Worm (Caenorhabditis elegans) whole organism, mixed stage, embryonic: Measurements from ENCODE around the gene F21D5.6.
A peak's percentile ranks its signal among the peaks of the same experiment; 100 is the strongest.

Experiments used
- bed-3 ChIP-seq: fragments of 200-800 bp; sonication (Bioruptor generic); optimal IDR thresholded peaks from 3 replicates; lab custom pipeline; 2018; ENCODE audit warnings: mild to moderate bottlenecking, missing genetic modification characterization, moderate library complexity, missing compliant biosample characterization
- blmp-1 ChIP-seq: fragments of 150-350 bp; optimal IDR thresholded peaks from 2 replicates; lab custom pipeline; 2014; ENCODE audit warnings: missing biosample characterization, missing genetic modification characterization
- ceh-39 ChIP-seq: fragments of 150-350 bp; optimal IDR thresholded peaks from 2 replicates; lab custom pipeline; 2014; ENCODE audit warnings: missing biosample characterization, missing genetic modification characterization
- ceh-43 ChIP-seq: fragments of 200-800 bp; sonication (Bioruptor generic); optimal IDR thresholded peaks from 2 replicates; lab custom pipeline; 2018; ENCODE audit warnings: mild to moderate bottlenecking, missing genetic modification characterization, moderate library complexity, missing compliant biosample characterization
- ces-1 ChIP-seq: fragments of 150-350 bp; optimal IDR thresholded peaks from 2 replicates; lab custom pipeline; 2014; ENCODE audit warnings: missing biosample characterization, missing genetic modification reagents, missing genetic modification characterization
- cnd-1 ChIP-seq: fragments of 200-800 bp; sonication (Bioruptor generic); optimal IDR thresholded peaks from 2 replicates; lab custom pipeline; 2018; ENCODE audit warnings: mild to moderate bottlenecking, missing genetic modification characterization, missing compliant biosample characterization
- drap-1 ChIP-seq: fragments of 200-800 bp; sonication (Bioruptor generic); optimal IDR thresholded peaks from 3 replicates; lab custom pipeline; 2018; ENCODE audit warnings: mild to moderate bottlenecking, missing genetic modification characterization, missing compliant biosample characterization
- elt-1 ChIP-seq: sonication (generic microtip); optimal IDR thresholded peaks from 2 replicates; lab custom pipeline; 2017; ENCODE audit warnings: missing genetic modification characterization, mild to moderate bottlenecking, missing compliant biosample characterization, antibody characterized with exemption, moderate library complexity, borderline replicate concordance; ENCODE audit not compliant: insufficient read depth
- elt-3 ChIP-seq: fragments of 150-350 bp; optimal IDR thresholded peaks from 2 replicates; lab custom pipeline; 2014; ENCODE audit warnings: missing biosample characterization, missing genetic modification characterization
- flh-1 ChIP-seq: fragments of 200-800 bp; sonication (Bioruptor generic); optimal IDR thresholded peaks from 2 replicates; lab custom pipeline; 2018; ENCODE audit warnings: mild to moderate bottlenecking, missing genetic modification characterization, moderate library complexity, missing compliant biosample characterization
- ham-2 ChIP-seq: fragments of 200-800 bp; sonication (Bioruptor generic); optimal IDR thresholded peaks from 2 replicates; lab custom pipeline; 2018; ENCODE audit warnings: mild to moderate bottlenecking, missing genetic modification characterization, missing compliant biosample characterization
- hlh-1 ChIP-seq: fragments of 150-350 bp; optimal IDR thresholded peaks from 2 replicates; lab custom pipeline; 2014; ENCODE audit warnings: missing biosample characterization, missing genetic modification reagents, missing genetic modification characterization
- lin-13 ChIP-seq: fragments of 150-350 bp; optimal IDR thresholded peaks from 2 replicates; lab custom pipeline; 2014; ENCODE audit warnings: missing biosample characterization, missing genetic modification characterization
- lin-32 ChIP-seq: fragments of 200-800 bp; sonication (Bioruptor generic); optimal IDR thresholded peaks from 2 replicates; lab custom pipeline; 2018; ENCODE audit warnings: mild to moderate bottlenecking, missing genetic modification characterization, missing compliant biosample characterization
- lsy-2 ChIP-seq: fragments of 150-350 bp; optimal IDR thresholded peaks from 2 replicates; lab custom pipeline; 2014; ENCODE audit warnings: missing biosample characterization, missing genetic modification characterization
- mab-5 ChIP-seq: fragments of 150-350 bp; optimal IDR thresholded peaks from 2 replicates; lab custom pipeline; 2014; ENCODE audit warnings: missing biosample characterization, missing genetic modification characterization
- mep-1 ChIP-seq: fragments of 150-350 bp; optimal IDR thresholded peaks from 2 replicates; lab custom pipeline; 2017; ENCODE audit warnings: missing biosample characterization, missing genetic modification reagents, missing genetic modification characterization, inconsistent platforms
- nhr-2 ChIP-seq: fragments of 150-350 bp; optimal IDR thresholded peaks from 2 replicates; lab custom pipeline; 2014; ENCODE audit warnings: missing biosample characterization, missing genetic modification characterization
- nhr-237 ChIP-seq: fragments of 150-350 bp; optimal IDR thresholded peaks from 2 replicates; lab custom pipeline; 2014; ENCODE audit warnings: missing biosample characterization, missing genetic modification characterization
- nhr-28 ChIP-seq: fragments of 150-350 bp; optimal IDR thresholded peaks from 2 replicates; lab custom pipeline; 2014; ENCODE audit warnings: missing biosample characterization, missing genetic modification characterization
- nhr-76 ChIP-seq: sonication (generic microtip); optimal IDR thresholded peaks from 2 replicates; lab custom pipeline; 2017; ENCODE audit warnings: missing biosample characterization, missing genetic modification characterization
- pha-4 ChIP-seq: fragments of 150-350 bp; optimal IDR thresholded peaks from 2 replicates; lab custom pipeline; 2018; ENCODE audit warnings: missing biosample characterization, missing genetic modification reagents, missing genetic modification characterization
- sem-2 ChIP-seq: fragments of 200-800 bp; sonication (Bioruptor generic); optimal IDR thresholded peaks from 2 replicates; lab custom pipeline; 2018; ENCODE audit warnings: mild to moderate bottlenecking, missing genetic modification characterization, missing compliant biosample characterization
- sptf-1 ChIP-seq: sonication (generic microtip); optimal IDR thresholded peaks from 2 replicates; lab custom pipeline; 2017; ENCODE audit warnings: mild to moderate bottlenecking, missing genetic modification characterization, moderate library complexity, missing compliant biosample characterization
- tbx-8 ChIP-seq: fragments of 200-800 bp; sonication (Bioruptor generic); optimal IDR thresholded peaks from 2 replicates; lab custom pipeline; 2018; ENCODE audit warnings: mild to moderate bottlenecking, missing genetic modification characterization, moderate library complexity, missing compliant biosample characterization
- unc-120 ChIP-seq: sonication (generic microtip); optimal IDR thresholded peaks from 2 replicates; lab custom pipeline; 2017; ENCODE audit warnings: missing genetic modification characterization, missing compliant biosample characterization; ENCODE audit not compliant: poor library complexity, severe bottlenecking
- unc-39 ChIP-seq: fragments of 150-350 bp; optimal IDR thresholded peaks from 2 replicates; lab custom pipeline; 2014; ENCODE audit warnings: missing biosample characterization, missing genetic modification characterization
- ztf-11 ChIP-seq: fragments of 150-350 bp; optimal IDR thresholded peaks from 2 replicates; lab custom pipeline; 2014; ENCODE audit warnings: missing biosample characterization, missing genetic modification characterization

The F21D5.6 gene

DNA sequence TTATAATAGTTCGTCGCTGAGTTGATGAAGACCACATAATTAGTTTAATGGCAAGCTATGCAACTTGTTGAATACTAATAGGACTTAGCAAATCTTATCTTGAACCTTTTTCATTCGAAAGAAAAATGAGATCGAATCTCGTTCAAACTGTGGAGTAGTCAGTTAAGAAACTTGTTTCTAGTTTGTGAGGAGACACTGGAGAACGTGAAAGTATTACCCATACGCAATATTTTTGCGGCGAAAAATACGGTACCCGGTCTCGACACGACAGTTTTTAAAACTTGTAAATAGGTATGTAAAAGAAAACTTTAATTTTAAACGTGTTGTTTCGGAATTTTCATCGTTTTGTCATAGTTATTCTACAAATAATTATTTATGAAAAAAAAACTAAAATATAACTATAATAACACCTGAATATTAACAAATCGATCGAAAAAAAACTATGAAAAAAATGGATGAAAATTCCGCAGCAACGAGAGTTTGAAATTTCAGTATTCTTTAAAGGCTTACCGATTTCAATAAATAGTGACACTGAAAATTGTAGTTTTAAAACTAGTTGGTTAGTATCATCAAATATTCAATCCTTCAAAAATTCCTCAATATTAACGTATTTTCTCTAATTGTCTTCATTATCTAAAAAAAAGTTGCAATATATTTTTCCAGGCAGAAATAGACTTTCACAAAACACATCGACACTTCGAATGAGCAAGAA is 4.6 kb upstream of the F21D5.6 start, which contains the start of the genes F20C5.7 and parg-1:
TSS of gene F20C5.7 (minus strand) at position 101 of the 712 bp plus-strand sequence.
TSS of gene parg-1 (plus strand) at position 662 of the 712 bp plus-strand sequence.
- no peak for TF ChIP-seq unc-39
- TF ChIP-seq pha-4 (tag; lab: Kevin White, UChicago), result no peak
- TF ChIP-seq bed-3, result no peak
- TF ChIP-seq nhr-2, result no peak
- TF ChIP-seq, all 35 proteins: peak for 0

DNA sequence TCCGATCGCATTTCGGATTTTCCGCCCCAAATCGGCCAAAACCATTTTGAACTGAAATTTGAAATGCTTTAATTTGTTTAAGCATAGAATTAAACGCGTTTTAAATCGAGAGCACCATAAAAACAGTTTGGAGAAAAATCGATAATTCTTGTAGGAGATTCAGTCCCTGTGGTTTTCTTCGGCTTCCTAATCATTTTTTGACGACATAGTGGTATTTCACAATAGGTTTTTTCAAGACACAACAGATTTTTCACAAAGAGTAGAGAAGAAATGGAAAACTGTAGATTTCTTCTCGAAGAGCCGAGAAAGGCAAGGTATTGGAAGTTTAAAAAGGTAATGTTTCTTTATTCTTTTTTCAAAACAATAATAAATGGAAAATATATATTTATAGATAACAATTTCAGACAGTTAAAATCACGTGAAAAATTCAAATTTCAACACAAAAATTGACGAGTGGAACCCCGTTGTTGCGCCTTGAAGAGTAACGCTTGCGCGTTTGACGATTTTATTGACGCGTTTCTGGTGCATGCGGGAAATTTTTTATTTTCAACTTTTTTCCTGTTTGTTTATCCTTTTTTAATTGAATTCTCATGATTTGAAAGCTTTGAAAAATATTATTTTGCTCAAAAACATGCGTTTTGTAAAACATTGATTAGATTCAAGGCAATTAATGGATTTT is 2.6 kb upstream of the F21D5.6 start, which contains the start of gene F21D5.7:
TSS of gene F21D5.7 (minus strand) at position 51 of the 679 bp plus-strand sequence.
- TF ChIP-seq hlh-1, result no peak
- peak; percentile 28 for TF ChIP-seq ces-1 (GFP tag; lab: Kevin White, UChicago)
- TF ChIP-seq mab-5, result no peak
- TF ChIP-seq pha-4 (tag; lab: Kevin White, UChicago), result peak; percentile 36
- TF ChIP-seq lin-13 (tag; lab: Kevin White, UChicago), result peak; percentile 1
- TF ChIP-seq nhr-237 (tag; lab: Kevin White, UChicago), result peak; percentile 33
- no peak for TF ChIP-seq ztf-11
- TF ChIP-seq lsy-2 (tag; lab: Kevin White, UChicago), result peak; percentile 65
- no peak for TF ChIP-seq tbx-8 (GFP tag; lab: Kevin White, UChicago)
- peak; percentile 31 for TF ChIP-seq sptf-1
- no peak for TF ChIP-seq elt-3 (tag; lab: Kevin White, UChicago)
- peak; percentile 49 for TF ChIP-seq mep-1 (tag; lab: Kevin White, UChicago)

DNA sequence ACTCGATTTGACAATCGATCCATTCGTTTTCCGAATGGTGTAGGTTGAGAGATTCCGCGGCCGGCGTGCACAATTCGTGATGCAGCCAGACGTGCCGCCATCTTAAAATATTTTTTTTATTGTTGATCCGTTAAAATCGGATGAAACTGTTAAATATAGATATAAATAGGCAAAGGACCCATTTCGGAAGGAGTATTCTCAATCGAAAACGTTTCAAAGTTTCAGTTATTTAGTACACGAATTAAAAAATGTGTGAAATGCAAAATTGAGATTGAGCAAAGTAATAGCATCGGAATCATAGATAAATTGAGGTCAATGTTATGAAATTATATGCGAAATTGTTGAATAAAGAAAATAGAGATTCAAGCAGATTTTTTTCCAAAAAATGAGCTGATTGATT is 1.3 kb downstream of the F21D5.6 start, which contains the start of gene mrps-33:
TSS of gene mrps-33 (minus strand) at position 101 of the 400 bp plus-strand sequence.
- TF ChIP-seq bed-3 (no peak), mab-5 (no peak), blmp-1 (tag; lab: Kevin White, UChicago) (no peak), nhr-28 (tag; lab: Kevin White, UChicago) (no peak)

DNA sequence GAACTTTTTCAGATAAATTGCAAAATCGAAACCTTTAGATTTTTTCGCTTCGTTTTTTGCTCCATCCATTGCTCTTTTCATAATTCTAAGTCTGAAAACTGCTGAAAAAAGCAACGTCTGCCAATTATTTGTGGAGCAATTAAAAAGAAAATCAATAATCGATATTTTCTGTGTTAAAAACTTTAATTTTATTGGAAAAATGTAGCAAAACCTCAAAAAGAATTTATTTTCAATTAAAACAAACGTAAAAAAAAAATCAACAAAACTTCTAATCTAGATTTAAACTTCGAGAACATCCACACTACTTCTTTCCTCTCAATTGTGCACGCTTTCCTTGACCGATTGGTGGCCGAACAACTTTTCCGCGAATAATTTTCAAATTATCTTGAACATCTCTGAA is 1.9 kb downstream of the F21D5.6 start, which contains the start of gene F21D5.5:
TSS of gene F21D5.5 (minus strand) at position 101 of the 400 bp plus-strand sequence.
- TF ChIP-seq lin-32 (GFP tag; lab: Kevin White, UChicago) (no peak), mep-1 (tag; lab: Kevin White, UChicago) (no peak), ztf-11 (no peak), ham-2 (GFP tag; lab: Kevin White, UChicago) (no peak), blmp-1 (tag; lab: Kevin White, UChicago) (no peak), unc-39 (no peak), nhr-2 (no peak), mab-5 (no peak), tbx-8 (GFP tag; lab: Kevin White, UChicago) (no peak), cnd-1 (tag; lab: Kevin White, UChicago) (no peak), bed-3 (no peak), unc-120 (tag; lab: Kevin White, UChicago) (no peak), ceh-39 (tag; lab: Kevin White, UChicago) (no peak), flh-1 (GFP tag; lab: Kevin White, UChicago) (no peak), elt-1 (tag; lab: Kevin White, UChicago) (no peak), nhr-76 (tag; lab: Kevin White, UChicago) (no peak), hlh-1 (no peak), sem-2 (GFP tag; lab: Kevin White, UChicago) (no peak), elt-3 (tag; lab: Kevin White, UChicago) (no peak)

- TF ChIP-seq nhr-28 (tag; lab: Kevin White, UChicago) (no peak), nhr-2 (no peak), nhr-237 (tag; lab: Kevin White, UChicago) (no peak), pha-4 (tag; lab: Kevin White, UChicago) (no peak), ceh-43 (GFP tag; lab: Kevin White, UChicago) (no peak), lin-13 (tag; lab: Kevin White, UChicago) (no peak), lin-32 (GFP tag; lab: Kevin White, UChicago) (no peak), cnd-1 (tag; lab: Kevin White, UChicago) (no peak), lsy-2 (tag; lab: Kevin White, UChicago) (no peak), mep-1 (tag; lab: Kevin White, UChicago) (no peak), drap-1 (GFP tag; lab: Kevin White, UChicago) (no peak), mab-5 (no peak), nhr-76 (tag; lab: Kevin White, UChicago) (no peak), sem-2 (GFP tag; lab: Kevin White, UChicago) (no peak), blmp-1 (tag; lab: Kevin White, UChicago) (no peak), ztf-11 (no peak), bed-3 (no peak), unc-39 (no peak)
- TF ChIP-seq, all 35 proteins: peak for 0
Observed at ce11 chrIV:8737787-8738186, 3.4 kb downstream of the F21D5.6 start, which contains the start of gene F21D5.4. F21D5.4 (plus strand) TSS chrIV:8738087.
